Fruit fly (Drosophila melanogaster) whole organism: Measurements from ENCODE around the gene gro.

Experiments
- CG8478 ChIP-seq: fragments of >200 bp; optimal IDR thresholded peaks from 2 replicates; lab custom pipeline; 2018; ENCODE audit warnings: inconsistent platforms
- Dll ChIP-seq: fragments of >200 bp; optimal IDR thresholded peaks from 2 replicates; lab custom pipeline; 2017
- EcR ChIP-seq, 2 experiments: fragments of >200 bp; optimal IDR thresholded peaks; 2 replicates each; lab custom pipeline; 2017; ENCODE audit warnings: missing biosample characterization in 2 of 2, missing genetic modification characterization in 2 of 2, missing genetic modification reagents in 2 of 2
- pan ChIP-seq: fragments of >200 bp; optimal IDR thresholded peaks from 2 replicates; lab custom pipeline; 2017
- psq ChIP-seq: fragments of >200 bp; optimal IDR thresholded peaks from 2 replicates; lab custom pipeline; 2017

dm6 chr3R:26010628-26011027 lies 30.9 kb upstream of the gro start:
- TF ChIP-seq psq (lab: Kevin White, UChicago): no peak
- no peak for TF ChIP-seq Dll (lab: Kevin White, UChicago)
- no peak for TF ChIP-seq pan (lab: Kevin White, UChicago)
- TF ChIP-seq CG8478: no peak
- TF ChIP-seq EcR (GFP tag; optimal IDR thresholded peaks at IDR 0.05; lab: Kevin White, UChicago): no peak
